Worm (Caenorhabditis elegans) whole organism, mixed stage, embryonic: ENCODE results near the gene B0024.13.

ENCODE experiments used
- ceh-39 ChIP-seq: fragments of 150-350 bp; optimal IDR thresholded peaks from 2 replicates; lab custom pipeline; 2014; ENCODE audit warnings: missing biosample characterization, missing genetic modification characterization
- lin-13 ChIP-seq: fragments of 150-350 bp; optimal IDR thresholded peaks from 2 replicates; lab custom pipeline; 2014; ENCODE audit warnings: missing biosample characterization, missing genetic modification characterization
- nhr-237 ChIP-seq: fragments of 150-350 bp; optimal IDR thresholded peaks from 2 replicates; lab custom pipeline; 2014; ENCODE audit warnings: missing biosample characterization, missing genetic modification characterization

DNA sequence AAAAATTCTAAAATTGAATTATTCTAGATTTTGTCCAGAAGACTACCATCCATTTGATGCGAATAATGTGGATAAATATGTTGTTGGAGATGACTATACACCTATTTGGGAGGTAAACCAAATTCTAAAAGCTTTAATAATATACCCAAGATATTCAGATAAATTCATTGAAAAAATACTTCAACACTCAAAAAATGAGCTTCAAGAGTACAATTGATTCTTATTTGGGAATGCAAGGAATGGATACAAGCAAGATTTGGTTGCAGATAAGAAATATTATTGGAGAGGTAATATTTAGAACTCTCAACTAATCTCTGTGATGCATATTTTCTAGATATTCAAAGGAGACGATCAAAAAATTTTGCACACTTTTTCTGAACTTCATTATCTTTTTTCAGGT is 39.7 kb downstream of the B0024.13 start:
- TF ChIP-seq nhr-237 (tag; lab: Kevin White, UChicago) (no peak), lin-13 (no peak), ceh-39 (no peak)
